Fruit fly (Drosophila melanogaster) whole organism, wandering third instar larva: ENCODE results near the gene CG12241.

Experiments
- CG9705 ChIP-seq: fragments of 200-800 bp; sonication (Bioruptor generic); optimal IDR thresholded peaks from 2 replicates; lab custom pipeline; 2018; ENCODE audit warnings: missing biosample characterization, mild to moderate bottlenecking, missing genetic modification characterization
- CrebA ChIP-seq: fragments of 200-800 bp; sonication (Bioruptor generic); optimal IDR thresholded peaks from 2 replicates; lab custom pipeline; 2016; ENCODE audit warnings: missing biosample characterization, mild to moderate bottlenecking, missing genetic modification characterization, borderline replicate concordance
- Dfd ChIP-seq: fragments of >200 bp; optimal IDR thresholded peaks from 2 replicates; lab custom pipeline; 2017; ENCODE audit warnings: missing biosample characterization, missing genetic modification characterization
- Dif ChIP-seq: fragments of 200-275, 200-300 bp; sonication (Bioruptor generic); optimal IDR thresholded peaks from 2 replicates; lab custom pipeline; 2018; ENCODE audit warnings: missing biosample characterization, missing genetic modification characterization; ENCODE audit not compliant: partially characterized antibody
- GATAd ChIP-seq: sonication (Bioruptor generic); optimal IDR thresholded peaks from 2 replicates; lab custom pipeline; 2016; ENCODE audit warnings: missing biosample characterization, missing genetic modification characterization
- HLH106 ChIP-seq: fragments of 200-800 bp; optimal IDR thresholded peaks from 3 replicates; lab custom pipeline; 2019; ENCODE audit warnings: missing biosample characterization, mild to moderate bottlenecking, missing genetic modification characterization, moderate library complexity
- Hnf4 ChIP-seq: fragments of 200-800 bp; sonication (Bioruptor generic); optimal IDR thresholded peaks from 2 replicates; lab custom pipeline; 2016; ENCODE audit warnings: missing biosample characterization, mild to moderate bottlenecking, missing genetic modification characterization
- Hr78 ChIP-seq: fragments of >200 bp; optimal IDR thresholded peaks from 2 replicates; lab custom pipeline; 2017; ENCODE audit warnings: missing biosample characterization, missing genetic modification characterization
- Hr83 ChIP-seq: fragments of 200-300 bp; sonication (Bioruptor generic); optimal IDR thresholded peaks from 2 replicates; lab custom pipeline; 2016; ENCODE audit warnings: missing biosample characterization, mild to moderate bottlenecking, missing genetic modification characterization, moderate library complexity; ENCODE audit not compliant: poor library complexity, severe bottlenecking
- Mio ChIP-seq: sonication (Bioruptor generic); optimal IDR thresholded peaks from 2 replicates; lab custom pipeline; 2016; ENCODE audit warnings: missing biosample characterization, missing genetic modification characterization
- Myc ChIP-seq: fragments of >200 bp; optimal IDR thresholded peaks from 2 replicates; lab custom pipeline; 2017
- N ChIP-seq: fragments of >200 bp; optimal IDR thresholded peaks from 2 replicates; lab custom pipeline; 2018; ENCODE audit warnings: missing biosample characterization, missing external identifiers, missing genetic modification characterization
- OdsH ChIP-seq: fragments of 200-800 bp; sonication (Bioruptor generic); optimal IDR thresholded peaks from 2 replicates; lab custom pipeline; 2016; ENCODE audit warnings: missing biosample characterization, mild to moderate bottlenecking, missing genetic modification characterization
- Rel ChIP-seq, 2 experiments: fragments of 200-800 bp; sonication (Bioruptor generic) in 1 of 2; optimal IDR thresholded peaks; 2 replicates in 1 of 2; 3 replicates in 1 of 2; lab custom pipeline; 2016 to 2019; ENCODE audit warnings: mild to moderate bottlenecking in 2 of 2, missing biosample characterization in 2 of 2, missing genetic modification characterization in 2 of 2, moderate library complexity in 1 of 2
- Sp1 ChIP-seq: fragments of 200-800 bp; sonication (Bioruptor generic); optimal IDR thresholded peaks from 3 replicates; lab custom pipeline; 2019; ENCODE audit warnings: missing biosample characterization, mild to moderate bottlenecking, missing genetic modification characterization, moderate library complexity
- Vsx2 ChIP-seq: fragments of 200-300, 225-300 bp; sonication (Bioruptor generic); optimal IDR thresholded peaks from 2 replicates; lab custom pipeline; 2018; ENCODE audit warnings: missing biosample characterization, missing genetic modification characterization; ENCODE audit not compliant: partially characterized antibody
- br ChIP-seq: fragments of 200-800 bp; sonication (Bioruptor generic); optimal IDR thresholded peaks from 2 replicates; lab custom pipeline; 2016; ENCODE audit warnings: missing biosample characterization, missing genetic modification characterization
- brk ChIP-seq: fragments of 200-800 bp; sonication (Bioruptor generic); optimal IDR thresholded peaks from 2 replicates; lab custom pipeline; 2016; ENCODE audit warnings: missing biosample characterization, mild to moderate bottlenecking, missing genetic modification characterization
- dsf ChIP-seq: sonication (Bioruptor generic); optimal IDR thresholded peaks from 2 replicates; lab custom pipeline; 2016; ENCODE audit warnings: missing biosample characterization, missing genetic modification characterization, borderline replicate concordance
- ey ChIP-seq: fragments of 200-800 bp; sonication (Bioruptor generic); optimal IDR thresholded peaks from 2 replicates; lab custom pipeline; 2016; ENCODE audit warnings: missing biosample characterization, missing genetic modification characterization
- foxo ChIP-seq, 2 experiments: fragments of 200-800 bp; sonication (Bioruptor generic); optimal IDR thresholded peaks; 2 replicates in 1 of 2; 3 replicates in 1 of 2; lab custom pipeline; 2016 to 2017; ENCODE audit warnings: missing biosample characterization in 2 of 2, missing genetic modification characterization in 2 of 2
- fru ChIP-seq: fragments of 200-800 bp; sonication (Bioruptor generic); optimal IDR thresholded peaks from 3 replicates; lab custom pipeline; 2016; ENCODE audit warnings: missing biosample characterization, mild to moderate bottlenecking, missing genetic modification characterization
- h ChIP-seq: fragments of 200-800 bp; sonication (Bioruptor generic); optimal IDR thresholded peaks from 3 replicates; lab custom pipeline; 2016; ENCODE audit warnings: missing biosample characterization, mild to moderate bottlenecking, missing genetic modification characterization
- jim ChIP-seq: fragments of 175-275, 200-325 bp; sonication (Bioruptor generic); optimal IDR thresholded peaks from 2 replicates; lab custom pipeline; 2016; ENCODE audit warnings: missing biosample characterization, mild to moderate bottlenecking, missing genetic modification characterization
- lola ChIP-seq: fragments of >200 bp; optimal IDR thresholded peaks from 2 replicates; lab custom pipeline; 2017; ENCODE audit warnings: missing biosample characterization, missing genetic modification characterization
- pan ChIP-seq: fragments of >200 bp; optimal IDR thresholded peaks from 2 replicates; lab custom pipeline; 2017
- psq ChIP-seq: fragments of 200-800 bp; sonication (Bioruptor generic); optimal IDR thresholded peaks from 3 replicates; lab custom pipeline; 2017; ENCODE audit warnings: missing biosample characterization, mild to moderate bottlenecking, missing genetic modification characterization, moderate library complexity
- rgr ChIP-seq: fragments of 200-800 bp; sonication (Bioruptor generic); optimal IDR thresholded peaks from 3 replicates; lab custom pipeline; 2016; ENCODE audit warnings: missing biosample characterization, mild to moderate bottlenecking, missing genetic modification characterization
- sage ChIP-seq: fragments of 200-800 bp; sonication (Bioruptor generic); optimal IDR thresholded peaks from 2 replicates; lab custom pipeline; 2016; ENCODE audit warnings: missing biosample characterization, mild to moderate bottlenecking, missing genetic modification characterization
- sv ChIP-seq: fragments of 200-800 bp; sonication (Bioruptor generic); optimal IDR thresholded peaks from 3 replicates; lab custom pipeline; 2016; ENCODE audit warnings: missing biosample characterization, missing genetic modification characterization
- tai ChIP-seq: sonication (Bioruptor generic); optimal IDR thresholded peaks from 2 replicates; lab custom pipeline; 2016; ENCODE audit warnings: missing biosample characterization, missing genetic modification characterization
- usp ChIP-seq: fragments of >200 bp; optimal IDR thresholded peaks from 2 replicates; lab custom pipeline; 2017; ENCODE audit warnings: missing biosample characterization, missing genetic modification characterization
- woc ChIP-seq: sonication (Bioruptor generic); optimal IDR thresholded peaks from 2 replicates; lab custom pipeline; 2016; ENCODE audit warnings: missing biosample characterization, mild to moderate bottlenecking, missing genetic modification characterization

CG12241 gene

dm6 chr3R:15208712-15209499 is 10.2 kb upstream of the CG12241 start, which contains the start of the genes Spn88Eb and Mau2 (continued):
- TF ChIP-seq Rel (GFP tag; optimal IDR thresholded peaks at IDR 0.05; lab: Kevin White, UChicago) (no peak), Rel (tag; optimal IDR thresholded peaks at IDR 0.05; lab: Kevin White, UChicago) (peak; percentile 7), Sp1 (GFP tag; lab: Kevin White, UChicago) (peak; percentile 56), ey (GFP tag; lab: Kevin White, UChicago) (peak; percentile 47), dsf (no peak), Myc (lab: Kevin White, UChicago) (peak; percentile 67), Mio (no peak), Dfd (GFP tag; lab: Kevin White, UChicago) (no peak), lola (GFP tag; lab: Kevin White, UChicago) (no peak), foxo (GFP tag; optimal IDR thresholded peaks at IDR 0.05; lab: Kevin White, UChicago) (peak in 1 of 2 experiments; percentile 81), N (no peak), brk (GFP tag; lab: Kevin White, UChicago) (no peak), h (GFP tag; lab: Kevin White, UChicago) (no peak), sv (GFP tag; lab: Kevin White, UChicago) (no peak), fru (GFP tag; lab: Kevin White, UChicago) (no peak), br (no peak), Hnf4 (GFP tag; lab: Kevin White, UChicago) (no peak), HLH106 (tag; lab: Kevin White, UChicago) (peak; percentile 74), Hr78 (GFP tag; lab: Kevin White, UChicago) (no peak), tai (GFP tag; lab: Kevin White, UChicago) (no peak), Vsx2 (GFP tag; lab: Kevin White, UChicago) (no peak)

dm6 chr3R:15213362-15213989 is 5.6 kb upstream of the CG12241 start, which contains the start of the genes CG6654 and CG4210:
CG6654 (minus strand) TSS chr3R:15213658.
CG4210 (plus strand) TSS chr3R:15213974.
- TF ChIP-seq HLH106 (tag; lab: Kevin White, UChicago): peak; percentile 69
- TF ChIP-seq CG9705 (GFP tag; lab: Kevin White, UChicago): peak; percentile 28
- no peak for TF ChIP-seq Hr83 (GFP tag; lab: Kevin White, UChicago)
- TF ChIP-seq Hr78 (GFP tag; lab: Kevin White, UChicago): no peak
- no peak for TF ChIP-seq jim
- TF ChIP-seq foxo (GFP tag; optimal IDR thresholded peaks at IDR 0.05; lab: Kevin White, UChicago): no peak
- TF ChIP-seq OdsH (GFP tag; lab: Kevin White, UChicago): no peak
- no peak for TF ChIP-seq psq
- no peak for TF ChIP-seq dsf
- no peak for TF ChIP-seq Dif (GFP tag; lab: Kevin White, UChicago)
- no peak for TF ChIP-seq CrebA
- no peak for TF ChIP-seq Rel (GFP tag; optimal IDR thresholded peaks at IDR 0.05; lab: Kevin White, UChicago)
- TF ChIP-seq Rel (tag; optimal IDR thresholded peaks at IDR 0.05; lab: Kevin White, UChicago): peak; percentile 54
- TF ChIP-seq woc (GFP tag; lab: Kevin White, UChicago): peak; percentile 71
- peak; percentile 27 for TF ChIP-seq Sp1 (GFP tag; lab: Kevin White, UChicago)

dm6 chr3R:15222973-15223372 is 3.9 kb downstream of the CG12241 start, which contains the start of gene Polr2G:
Polr2G (minus strand) TSS chr3R:15223180.
- TF ChIP-seq foxo (GFP tag; optimal IDR thresholded peaks at IDR 0.05; lab: Kevin White, UChicago) (no peak), Myc (lab: Kevin White, UChicago) (no peak), sage (GFP tag; lab: Kevin White, UChicago) (no peak), OdsH (GFP tag; lab: Kevin White, UChicago) (no peak), lola (GFP tag; lab: Kevin White, UChicago) (no peak), usp (GFP tag; lab: Kevin White, UChicago) (no peak), tai (GFP tag; lab: Kevin White, UChicago) (no peak), rgr (GFP tag; lab: Kevin White, UChicago) (no peak), Hr83 (GFP tag; lab: Kevin White, UChicago) (no peak), ey (GFP tag; lab: Kevin White, UChicago) (no peak), Vsx2 (GFP tag; lab: Kevin White, UChicago) (no peak), Mio (no peak), pan (lab: Kevin White, UChicago) (no peak), GATAd (GFP tag; lab: Kevin White, UChicago) (no peak), HLH106 (tag; lab: Kevin White, UChicago) (no peak), sv (GFP tag; lab: Kevin White, UChicago) (no peak), Dif (GFP tag; lab: Kevin White, UChicago) (no peak)
